Worm (Caenorhabditis elegans): ENCODE results near the gene srj-29.

srj-29 gene

ce11 chrV:16114237-16114636 lies 38.8 kb downstream of the srj-29 start, which contains the start of gene srxa-16:
Gene srxa-16 (minus strand): TSS chrV:16114337.
- TF ChIP-seq F33H1.4 (GFP tag; IDR thresholded peaks at IDR 0.05) (no peak), F52B5.7 (tag; optimal IDR thresholded peaks at IDR 0.05) (no peak), nhr-120 (GFP tag; IDR thresholded peaks at IDR 0.05) (no peak), F37B4.10 (GFP tag; IDR thresholded peaks at IDR 0.05) (no peak), snpc-1.1 (tag; optimal IDR thresholded peaks at IDR 0.05; ENCODE audit: insufficient read depth) (no peak), unc-130 (GFP tag; optimal IDR thresholded peaks at IDR 0.05) (no peak), lsl-1 (GFP tag; optimal IDR thresholded peaks at IDR 0.05) (no peak)

- TF ChIP-seq rcor-1 (GFP tag; IDR thresholded peaks at IDR 0.05) (no peak), somi-1 (GFP tag; optimal IDR thresholded peaks at IDR 0.05) (no peak), atf-7 (tag; optimal IDR thresholded peaks at IDR 0.05) (no peak), attf-3 (GFP tag; conservative IDR thresholded peaks at IDR 0.05) (no peak), mxl-1 (tag; optimal IDR thresholded peaks at IDR 0.05) (no peak), snpc-1.3 (tag; optimal IDR thresholded peaks at IDR 0.05; ENCODE audit: insufficient read depth) (no peak), ets-4 (GFP tag; optimal IDR thresholded peaks at IDR 0.05) (no peak), lin-26 (GFP tag; IDR thresholded peaks at IDR 0.05) (no peak), ztf-28 (GFP tag; IDR thresholded peaks at IDR 0.05) (no peak), tlf-1 (GFP tag; optimal IDR thresholded peaks at IDR 0.05) (no peak), lsl-1 (GFP tag; optimal IDR thresholded peaks at IDR 0.05) (no peak), B0035.1 (tag; optimal IDR thresholded peaks at IDR 0.05) (no peak), attf-5 (GFP tag; optimal IDR thresholded peaks at IDR 0.05) (no peak), rpc-1 (optimal IDR thresholded peaks at IDR 0.05) (no peak), rpc-1 (tag; optimal IDR thresholded peaks at IDR 0.05) (no peak), snpc-4 (GFP tag; optimal IDR thresholded peaks at IDR 0.05) (no peak), snpc-4 (tag; optimal IDR thresholded peaks at IDR 0.05) (no peak), bed-2 (GFP tag; IDR thresholded peaks at IDR 0.05) (no peak), nhr-80 (tag; optimal IDR thresholded peaks at IDR 0.05) (no peak), snpc-1.1 (tag; optimal IDR thresholded peaks at IDR 0.05; ENCODE audit: insufficient read depth) (no peak), nfyb-1 (GFP tag; IDR thresholded peaks at IDR 0.05) (no peak)
Observed at ce11 chrV:16115381-16115780, 39.9 kb downstream of the srj-29 start, which contains the start of gene str-25. Gene str-25 (plus strand): TSS chrV:16115681.

- TF ChIP-seq aptf-2 (GFP tag; conservative IDR thresholded peaks at IDR 0.05) = no peak
- no peak for TF ChIP-seq ccch-3 (GFP tag; optimal IDR thresholded peaks at IDR 0.05)
Observed at ce11 chrV:16118601-16119000, 43.1 kb downstream of the srj-29 start, which contains the start of gene str-103. Gene str-103 (minus strand): TSS chrV:16118701.

- TF ChIP-seq cebp-1 (GFP tag; IDR thresholded peaks at IDR 0.05) = no peak
- peak; percentile 86 for TF ChIP-seq cebp-1 (tag; optimal IDR thresholded peaks at IDR 0.05)
- TF ChIP-seq ztf-25 (GFP tag; IDR thresholded peaks at IDR 0.05) = no peak
- TF ChIP-seq B0035.1 (tag; optimal IDR thresholded peaks at IDR 0.05) = no peak
- TF ChIP-seq lir-1 (GFP tag; conservative IDR thresholded peaks at IDR 0.05) = no peak
- no peak for TF ChIP-seq xnd-1 (tag; optimal IDR thresholded peaks at IDR 0.05)
- TF ChIP-seq ztf-3 (GFP tag; optimal IDR thresholded peaks at IDR 0.05) = no peak
- TF ChIP-seq ccch-3 (GFP tag; optimal IDR thresholded peaks at IDR 0.05) = no peak
- no peak for TF ChIP-seq let-526 (GFP tag; IDR thresholded peaks at IDR 0.05)
- no peak for TF ChIP-seq ceh-79 (tag; optimal IDR thresholded peaks at IDR 0.05)
Observed at ce11 chrV:16120499-16120898, 45.0 kb downstream of the srj-29 start.

Data from whole organism, young adult.